Worm (Caenorhabditis elegans): Measurements from ENCODE around the gene F11C7.2.

- no peak for TF ChIP-seq hif-1 (tag; optimal IDR thresholded peaks at IDR 0.05)
- TF ChIP-seq unc-130 (GFP tag; optimal IDR thresholded peaks at IDR 0.05), result no peak
Measured at ce11 chrX:17420585-17421459, 24.2 kb downstream of the F11C7.2 start.
